Worm (Caenorhabditis elegans) whole organism, early embryonic: Measurements from ENCODE around the gene K07E1.1.

Experiments
- F13C5.2 ChIP-seq: sonication (generic microtip); optimal IDR thresholded peaks from 2 replicates; lab custom pipeline; 2017; ENCODE audit warnings: mild to moderate bottlenecking, missing genetic modification characterization, inconsistent platforms, missing compliant biosample characterization
- ama-1 ChIP-seq: fragments of 150-350 bp; optimal IDR thresholded peaks from 2 replicates; lab custom pipeline; 2014
- ceh-13 ChIP-seq: fragments of 200-800 bp; sonication (Bioruptor generic); optimal IDR thresholded peaks from 2 replicates; lab custom pipeline; 2018; ENCODE audit warnings: mild to moderate bottlenecking, missing genetic modification characterization, missing compliant biosample characterization
- ets-7 ChIP-seq: sonication (generic microtip); optimal IDR thresholded peaks from 2 replicates; lab custom pipeline; 2016; ENCODE audit warnings: missing genotype, missing genetic modification characterization, missing compliant biosample characterization
- hnd-1 ChIP-seq: sonication (generic microtip); optimal IDR thresholded peaks from 2 replicates; lab custom pipeline; 2016; ENCODE audit warnings: missing genetic modification characterization, missing compliant biosample characterization
- sea-1 ChIP-seq: fragments of 200-800 bp; sonication (Bioruptor generic); conservative IDR thresholded peaks from 2 replicates; pipeline ENCODE4 v1.3.6; 2022; ENCODE audit warnings: missing genetic modification characterization, missing compliant biosample characterization
- tbx-11 ChIP-seq: fragments of 200-800 bp; sonication (Bioruptor generic); IDR thresholded peaks from 2 replicates; pipeline ENCODE4 v1.3.6; 2022; ENCODE audit warnings: missing genetic modification characterization, missing compliant biosample characterization

DNA sequence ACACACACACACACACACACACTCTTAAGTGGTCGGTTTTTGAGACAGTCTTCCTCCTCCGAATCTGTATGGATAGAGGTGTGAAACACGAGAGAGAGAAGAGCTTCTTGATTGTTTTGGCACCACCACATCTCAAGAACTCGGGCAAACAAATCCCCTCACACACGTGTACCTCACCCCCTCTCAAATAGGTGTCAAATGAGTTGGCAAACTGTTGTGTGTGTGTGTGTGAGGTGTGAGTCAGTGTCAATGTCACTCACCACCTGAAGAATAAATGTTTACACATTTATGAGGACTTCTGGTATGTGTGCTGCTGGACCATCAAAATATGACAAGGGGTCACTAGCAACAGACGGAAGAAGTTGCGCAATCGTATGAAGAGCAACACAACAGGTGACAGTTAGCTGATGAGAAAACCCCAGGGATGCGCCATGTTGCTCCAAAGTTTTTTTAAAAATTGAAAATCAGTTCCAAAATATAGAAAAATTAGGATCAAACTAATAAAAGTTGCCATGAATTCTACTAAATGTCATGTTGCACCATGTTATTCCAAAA, 29.1 kb downstream of the K07E1.1 start:
- TF ChIP-seq hnd-1 (tag; lab: Kevin White, UChicago) (no peak), ama-1 (no peak), tbx-11 (GFP tag; lab: Robert Waterston, UW) (no peak), ceh-13 (GFP tag; lab: Kevin White, UChicago) (no peak), F13C5.2 (tag; lab: Kevin White, UChicago) (no peak), sea-1 (GFP tag; lab: Robert Waterston, UW) (no peak), ets-7 (tag; lab: Kevin White, UChicago) (no peak)
